Fruit fly (Drosophila melanogaster): ENCODE results near the gene CG43389.

DNA sequence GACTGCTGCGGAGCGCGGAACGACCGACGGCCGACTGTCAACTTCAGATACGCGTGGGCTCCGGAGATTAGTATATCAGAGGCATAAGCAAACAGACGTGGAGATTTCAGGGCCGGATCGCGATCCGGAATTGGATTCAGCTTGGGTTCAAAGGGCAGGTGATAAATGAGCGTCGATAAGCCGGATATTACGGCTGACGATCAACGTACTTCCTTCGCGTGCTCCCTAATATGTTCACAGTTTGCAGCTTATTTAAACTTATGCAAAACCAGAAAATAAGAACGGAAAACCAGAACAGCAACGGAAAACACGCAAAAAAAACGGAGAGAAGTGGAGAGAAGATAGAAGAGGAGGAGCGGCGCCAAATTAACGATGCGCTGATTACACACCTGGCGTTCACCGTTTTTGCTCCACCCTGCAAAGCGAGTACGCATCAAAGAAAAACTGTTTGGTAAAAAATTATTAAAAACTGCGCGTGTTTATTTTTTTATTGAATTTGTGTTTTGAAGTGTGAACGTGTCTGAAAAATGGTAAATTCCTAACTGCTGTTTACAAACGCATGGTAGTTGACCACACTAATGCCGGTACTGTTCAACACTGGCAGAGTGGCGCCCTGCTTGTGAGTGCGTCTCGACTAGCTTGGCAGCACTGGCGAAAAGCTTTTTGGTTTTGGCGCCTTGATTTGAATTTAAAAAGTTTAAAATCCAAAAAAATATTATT, 8.6 kb upstream of the CG43389 start, which contains the start of gene CG17746:
- no peak for TF ChIP-seq CG8478 (optimal IDR thresholded peaks at IDR 0.05)
- no peak for TF ChIP-seq psq (optimal IDR thresholded peaks at IDR 0.05)
- TF ChIP-seq EcR (GFP tag; optimal IDR thresholded peaks at IDR 0.05) = no peak
- TF ChIP-seq usp (GFP tag; optimal IDR thresholded peaks at IDR 0.05) = no peak
- TF ChIP-seq Dll (optimal IDR thresholded peaks at IDR 0.05) = no peak

All from whole organism.